Fruit fly (Drosophila melanogaster) whole organism: Measurements from ENCODE around the gene spz3.

Source experiments
- Dll ChIP-seq: fragments of >200 bp; optimal IDR thresholded peaks from 2 replicates; lab custom pipeline; 2017
- EcR ChIP-seq, 2 experiments: fragments of >200 bp; optimal IDR thresholded peaks; 2 replicates each; lab custom pipeline; 2017; ENCODE audit warnings: missing biosample characterization in 2 of 2, missing genetic modification characterization in 2 of 2, missing genetic modification reagents in 2 of 2
- psq ChIP-seq: fragments of >200 bp; optimal IDR thresholded peaks from 2 replicates; lab custom pipeline; 2017
- usp ChIP-seq: fragments of >200 bp; optimal IDR thresholded peaks from 2 replicates; lab custom pipeline; 2017; ENCODE audit warnings: missing biosample characterization, missing genetic modification characterization, mixed read lengths

DNA sequence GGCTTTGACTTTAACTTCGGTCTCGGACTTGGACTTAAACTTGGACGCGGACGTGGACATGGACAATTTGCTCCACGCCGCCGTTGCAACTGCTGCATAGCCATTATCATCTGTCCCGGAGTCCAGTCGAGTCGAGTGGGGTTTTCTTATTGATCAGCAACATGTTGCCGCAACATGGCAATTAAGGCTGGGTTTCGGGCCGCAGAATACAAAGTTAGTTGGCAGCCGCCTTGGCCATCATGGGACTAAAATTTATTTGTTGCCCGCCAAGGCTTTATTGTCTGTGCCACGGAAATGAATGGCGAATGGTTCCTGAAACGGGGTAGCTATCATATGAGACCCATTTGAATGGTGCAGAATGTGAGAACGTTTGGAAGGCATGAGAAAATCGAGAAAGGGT, 22.5 kb upstream of the spz3 start:
- TF ChIP-seq psq: no peak
- TF ChIP-seq EcR (GFP tag; optimal IDR thresholded peaks at IDR 0.05; lab: Kevin White, UChicago): no peak
- no peak for TF ChIP-seq Dll
- no peak for TF ChIP-seq usp (GFP tag; lab: Kevin White, UChicago)
